Fruit fly (Drosophila melanogaster) whole organism, adult: ENCODE results near the gene tkv.

Experiments
- CG12768 ChIP-seq: fragments of 200-800 bp; sonication (Bioruptor generic); optimal IDR thresholded peaks from 2 replicates; lab custom pipeline; 2017; ENCODE audit warnings: missing biosample characterization, missing genetic modification characterization, mild to moderate bottlenecking, moderate library complexity, missing genetic modification reagents
- CG33017 ChIP-seq: fragments of 200-800 bp; sonication (Bioruptor generic); optimal IDR thresholded peaks from 2 replicates; lab custom pipeline; 2018; ENCODE audit warnings: missing biosample characterization, mild to moderate bottlenecking, missing genetic modification characterization, moderate library complexity
- CG5204 ChIP-seq: fragments of 200-800 bp; sonication (Bioruptor generic); optimal IDR thresholded peaks from 2 replicates; lab custom pipeline; 2016; ENCODE audit warnings: missing biosample characterization, missing genetic modification characterization
- CG7045 ChIP-seq: fragments of 200-800 bp; sonication (Bioruptor generic); optimal IDR thresholded peaks from 2 replicates; lab custom pipeline; 2017; ENCODE audit warnings: missing biosample characterization, mild to moderate bottlenecking, missing genetic modification characterization
- Clk ChIP-seq: fragments of 200-800 bp; sonication (Bioruptor generic); optimal IDR thresholded peaks from 2 replicates; lab custom pipeline; 2017; ENCODE audit warnings: missing biosample characterization, missing genetic modification characterization
- Mnt ChIP-seq: fragments of 200-800 bp; sonication (Bioruptor generic); optimal IDR thresholded peaks from 2 replicates; lab custom pipeline; 2016; ENCODE audit warnings: missing biosample characterization, mild to moderate bottlenecking, missing genetic modification characterization
- bab1 ChIP-seq: fragments of 200-800 bp; sonication (Bioruptor generic); optimal IDR thresholded peaks from 3 replicates; lab custom pipeline; 2019; ENCODE audit warnings: missing biosample characterization, mild to moderate bottlenecking, missing genetic modification characterization, moderate library complexity
- cic ChIP-seq: fragments of 200-800 bp; sonication (Bioruptor generic); optimal IDR thresholded peaks from 2 replicates; lab custom pipeline; 2017; ENCODE audit warnings: missing biosample characterization, mild to moderate bottlenecking, missing genetic modification characterization, moderate library complexity
- cnc ChIP-seq, 2 experiments: fragments of >200 bp; optimal IDR thresholded peaks; 2 replicates each; lab custom pipeline; 2017
- ovo ChIP-seq: fragments of 200-800 bp; sonication (Bioruptor generic); optimal IDR thresholded peaks from 2 replicates; lab custom pipeline; 2016; ENCODE audit warnings: missing biosample characterization, missing genetic modification characterization

dm6 chr2L:5314630-5315159 lies 43.5 kb upstream of the tkv start, which contains the start of gene CG14024:
- TF ChIP-seq CG33017 = no peak
- TF ChIP-seq ovo (GFP tag; lab: Kevin White, UChicago) = no peak
- TF ChIP-seq CG7045 (GFP tag; lab: Kevin White, UChicago) = no peak
- no peak for TF ChIP-seq CG5204
- no peak for TF ChIP-seq Mnt (GFP tag; lab: Kevin White, UChicago)
- TF ChIP-seq bab1 (GFP tag; lab: Kevin White, UChicago) = no peak
- no peak for TF ChIP-seq cnc (optimal IDR thresholded peaks at IDR 0.05; lab: Kevin White, UChicago)
- no peak for TF ChIP-seq cic
- TF ChIP-seq CG12768 (GFP tag; lab: Kevin White, UChicago) = no peak
- no peak for TF ChIP-seq Clk (GFP tag; lab: Kevin White, UChicago)
